Fruit fly (Drosophila melanogaster): ENCODE data around the gene Dbx.
A peak's percentile ranks its signal among the peaks of the same experiment; 100 is the strongest.

The Dbx gene

dm6 chr3L:1884652-1885051, 36.5 kb upstream of the Dbx start, which contains the start of gene Aprt:
Gene Aprt (minus strand): TSS chr3L:1885019.
- TF ChIP-seq CG32121 (GFP tag; IDR thresholded peaks at IDR 0.05) = no peak
- TF ChIP-seq CG13204 (GFP tag; optimal IDR thresholded peaks at IDR 0.05) = no peak
- peak; percentile 8 for TF ChIP-seq Pif1B (GFP tag; optimal IDR thresholded peaks at IDR 0.05)
- peak; percentile 2 for TF ChIP-seq EcR (GFP tag; optimal IDR thresholded peaks at IDR 0.05)

- no peak for TF ChIP-seq Pif1B (GFP tag; optimal IDR thresholded peaks at IDR 0.05)
- peak; percentile 19; the same call in 1 of the 2 replicates for TF ChIP-seq Ets98B (GFP tag; IDR thresholded peaks at IDR 0.05)
- TF ChIP-seq CG8159 (tag; optimal IDR thresholded peaks at IDR 0.05) = no peak
- no peak for TF ChIP-seq EcR (GFP tag; optimal IDR thresholded peaks at IDR 0.05)
- no peak for TF ChIP-seq CG34367 (tag; optimal IDR thresholded peaks at IDR 0.05)
Observed at dm6 chr3L:1885436-1885835, 35.7 kb upstream of the Dbx start, which contains the start of gene Tmhs. Gene Tmhs (plus strand): TSS chr3L:1885657.

dm6 chr3L:1886125-1886544, 35.0 kb upstream of the Dbx start:
- peak; percentile 90 for TF ChIP-seq D1 (tag; optimal IDR thresholded peaks at IDR 0.05)
- peak; percentile 99 for TF ChIP-seq Ets98B (GFP tag; IDR thresholded peaks at IDR 0.05)
- TF ChIP-seq Pif1A (GFP tag; optimal IDR thresholded peaks at IDR 0.05) = peak; percentile 98
- TF ChIP-seq CG17806 (tag; optimal IDR thresholded peaks at IDR 0.05) = peak; percentile 98
- no peak for TF ChIP-seq EcR (GFP tag; optimal IDR thresholded peaks at IDR 0.05)
- TF ChIP-seq CG8159 (tag; optimal IDR thresholded peaks at IDR 0.05) = peak; percentile 98
- peak; percentile 97 for TF ChIP-seq CG15710 (tag; optimal IDR thresholded peaks at IDR 0.05)
- TF ChIP-seq CG9948 (tag; optimal IDR thresholded peaks at IDR 0.05) = peak; percentile 96
- TF ChIP-seq CG14655 (GFP tag; optimal IDR thresholded peaks at IDR 0.05) = peak; percentile 99
- TF ChIP-seq CG12605 (GFP tag; IDR thresholded peaks at IDR 0.05) = peak; percentile 97
- TF ChIP-seq gl (tag; optimal IDR thresholded peaks at IDR 0.05) = peak; percentile 95
- peak; percentile 92 for TF ChIP-seq CG10348 (GFP tag; IDR thresholded peaks at IDR 0.05)
- TF ChIP-seq CG34367 (tag; optimal IDR thresholded peaks at IDR 0.05) = peak; percentile 98
- TF ChIP-seq CG32121 (GFP tag; IDR thresholded peaks at IDR 0.05) = peak; percentile 99
- TF ChIP-seq fd96Ca (GFP tag; IDR thresholded peaks at IDR 0.05) = peak; percentile 98
- TF ChIP-seq rn (GFP tag; IDR thresholded peaks at IDR 0.05) = peak; percentile 97
- TF ChIP-seq CG4496 (GFP tag; IDR thresholded peaks at IDR 0.05) = peak; percentile 99
- peak; percentile 92 for TF ChIP-seq Snoo (tag; optimal IDR thresholded peaks at IDR 0.05)
- TF ChIP-seq Pif1B (GFP tag; optimal IDR thresholded peaks at IDR 0.05) = peak; percentile 97
- peak; percentile 91 for TF ChIP-seq CG13204 (GFP tag; optimal IDR thresholded peaks at IDR 0.05)
- peak; percentile 99 for TF ChIP-seq CG8301 (tag; optimal IDR thresholded peaks at IDR 0.05)

dm6 chr3L:1887929-1888529, 33.1 kb upstream of the Dbx start:
- TF ChIP-seq CG34367 (tag; optimal IDR thresholded peaks at IDR 0.05) = no peak
- TF ChIP-seq gl (tag; optimal IDR thresholded peaks at IDR 0.05) = no peak
- TF ChIP-seq fd96Ca (GFP tag; IDR thresholded peaks at IDR 0.05) = no peak
- TF ChIP-seq Ets98B (GFP tag; IDR thresholded peaks at IDR 0.05) = no peak
- TF ChIP-seq EcR (GFP tag; optimal IDR thresholded peaks at IDR 0.05) = no peak
- TF ChIP-seq Snoo (tag; optimal IDR thresholded peaks at IDR 0.05) = no peak
- TF ChIP-seq CG10348 (GFP tag; IDR thresholded peaks at IDR 0.05) = no peak
- no peak for TF ChIP-seq CG32121 (GFP tag; IDR thresholded peaks at IDR 0.05)
- TF ChIP-seq Pif1A (GFP tag; optimal IDR thresholded peaks at IDR 0.05) = no peak
- no peak for TF ChIP-seq D1 (tag; optimal IDR thresholded peaks at IDR 0.05)
- no peak for TF ChIP-seq CG9948 (tag; optimal IDR thresholded peaks at IDR 0.05)
- no peak for TF ChIP-seq CG4496 (GFP tag; IDR thresholded peaks at IDR 0.05)
- TF ChIP-seq CG8301 (tag; optimal IDR thresholded peaks at IDR 0.05) = no peak

- TF ChIP-seq CG14655 (GFP tag; optimal IDR thresholded peaks at IDR 0.05) = no peak
- peak; percentile 25; the same call in 1 of the 3 replicates for TF ChIP-seq CG4496 (GFP tag; IDR thresholded peaks at IDR 0.05)
- no peak for TF ChIP-seq Snoo (tag; optimal IDR thresholded peaks at IDR 0.05)
- no peak for TF ChIP-seq EcR (GFP tag; optimal IDR thresholded peaks at IDR 0.05)
- TF ChIP-seq CG8301 (tag; optimal IDR thresholded peaks at IDR 0.05) = no peak
- no peak for TF ChIP-seq Ets98B (GFP tag; IDR thresholded peaks at IDR 0.05)
- no peak for TF ChIP-seq fd96Ca (GFP tag; IDR thresholded peaks at IDR 0.05)
Observed at dm6 chr3L:1890941-1891340, 30.2 kb upstream of the Dbx start.

dm6 chr3L:1891914-1892313, 29.2 kb upstream of the Dbx start:
- no peak for TF ChIP-seq CG32121 (GFP tag; IDR thresholded peaks at IDR 0.05)
- TF ChIP-seq EcR (GFP tag; optimal IDR thresholded peaks at IDR 0.05) = no peak
- no peak for TF ChIP-seq fd96Ca (GFP tag; IDR thresholded peaks at IDR 0.05)
- no peak for TF ChIP-seq CG9948 (tag; optimal IDR thresholded peaks at IDR 0.05)
- no peak for TF ChIP-seq CG17806 (tag; optimal IDR thresholded peaks at IDR 0.05)
- no peak for TF ChIP-seq CG10348 (GFP tag; IDR thresholded peaks at IDR 0.05)
- TF ChIP-seq Pif1A (GFP tag; optimal IDR thresholded peaks at IDR 0.05) = no peak
- no peak for TF ChIP-seq CG12605 (GFP tag; IDR thresholded peaks at IDR 0.05)
- no peak for TF ChIP-seq CG14655 (GFP tag; optimal IDR thresholded peaks at IDR 0.05)
- no peak for TF ChIP-seq CG13204 (GFP tag; optimal IDR thresholded peaks at IDR 0.05)
- TF ChIP-seq Pif1B (GFP tag; optimal IDR thresholded peaks at IDR 0.05) = no peak
- TF ChIP-seq D1 (tag; optimal IDR thresholded peaks at IDR 0.05) = no peak
- TF ChIP-seq CG8159 (tag; optimal IDR thresholded peaks at IDR 0.05) = no peak
- TF ChIP-seq CG8301 (tag; optimal IDR thresholded peaks at IDR 0.05) = no peak

All from whole organism, pupa.